Fruit fly (Drosophila melanogaster): ENCODE results near the gene rasp.

rasp gene

dm6 chr3L:3142516-3143382, 19.2 kb upstream of the rasp start:
- no peak for TF ChIP-seq psq (optimal IDR thresholded peaks at IDR 0.05)
- TF ChIP-seq usp (GFP tag; optimal IDR thresholded peaks at IDR 0.05), result no peak
- no peak for TF ChIP-seq EcR (GFP tag; optimal IDR thresholded peaks at IDR 0.05)
- no peak for TF ChIP-seq pan (optimal IDR thresholded peaks at IDR 0.05)
- no peak for TF ChIP-seq CG8478 (optimal IDR thresholded peaks at IDR 0.05)
- TF ChIP-seq Dll (optimal IDR thresholded peaks at IDR 0.05), result no peak

dm6 chr3L:3143383-3143962, 18.5 kb upstream of the rasp start, which contains the start of the genes CG11537 and Alg2:
CG11537 (minus strand) TSS chr3L:3143457.
Alg2 (plus strand) TSS chr3L:3143808.
- TF ChIP-seq pan (optimal IDR thresholded peaks at IDR 0.05), result no peak
- no peak for TF ChIP-seq Dll (optimal IDR thresholded peaks at IDR 0.05)
- no peak for TF ChIP-seq EcR (GFP tag; optimal IDR thresholded peaks at IDR 0.05)
- no peak for TF ChIP-seq usp (GFP tag; optimal IDR thresholded peaks at IDR 0.05)
- no peak for TF ChIP-seq CG8478 (optimal IDR thresholded peaks at IDR 0.05)
- no peak for TF ChIP-seq psq (optimal IDR thresholded peaks at IDR 0.05)

- TF ChIP-seq pan (optimal IDR thresholded peaks at IDR 0.05) (no peak), psq (optimal IDR thresholded peaks at IDR 0.05) (no peak), EcR (GFP tag; optimal IDR thresholded peaks at IDR 0.05) (no peak), usp (GFP tag; optimal IDR thresholded peaks at IDR 0.05) (no peak)
Measured at dm6 chr3L:3148125-3149059, 13.6 kb upstream of the rasp start, which contains the start of the genes Usp5 and BtbVII. Usp5 (minus strand) TSS chr3L:3148358. BtbVII (plus strand) TSS chr3L:3148646.

- TF ChIP-seq psq (optimal IDR thresholded peaks at IDR 0.05) (no peak), Dll (optimal IDR thresholded peaks at IDR 0.05) (peak; percentile 18), usp (GFP tag; optimal IDR thresholded peaks at IDR 0.05) (no peak), EcR (GFP tag; optimal IDR thresholded peaks at IDR 0.05) (no peak), CG8478 (optimal IDR thresholded peaks at IDR 0.05) (no peak), pan (optimal IDR thresholded peaks at IDR 0.05) (no peak)
Measured at dm6 chr3L:3149060-3149872, 12.7 kb upstream of the rasp start.

dm6 chr3L:3150376-3150775, 11.6 kb upstream of the rasp start:
- no peak for TF ChIP-seq CG8478 (optimal IDR thresholded peaks at IDR 0.05)
- no peak for TF ChIP-seq usp (GFP tag; optimal IDR thresholded peaks at IDR 0.05)
- no peak for TF ChIP-seq pan (optimal IDR thresholded peaks at IDR 0.05)
- TF ChIP-seq psq (optimal IDR thresholded peaks at IDR 0.05), result no peak
- TF ChIP-seq Dll (optimal IDR thresholded peaks at IDR 0.05), result no peak
- TF ChIP-seq EcR (GFP tag; optimal IDR thresholded peaks at IDR 0.05), result no peak

dm6 chr3L:3157651-3158050, 4.3 kb upstream of the rasp start:
- TF ChIP-seq usp (GFP tag; optimal IDR thresholded peaks at IDR 0.05) (no peak), psq (optimal IDR thresholded peaks at IDR 0.05) (no peak), Dll (optimal IDR thresholded peaks at IDR 0.05) (no peak), EcR (GFP tag; optimal IDR thresholded peaks at IDR 0.05) (no peak), CG8478 (optimal IDR thresholded peaks at IDR 0.05) (no peak), pan (optimal IDR thresholded peaks at IDR 0.05) (no peak)

dm6 chr3L:3159309-3160194, 2.4 kb upstream of the rasp start, which contains the start of the genes ND-30 and CG15812:
ND-30 (minus strand) TSS chr3L:3159578.
CG15812 (plus strand) TSS chr3L:3159991.
- TF ChIP-seq pan (optimal IDR thresholded peaks at IDR 0.05) (no peak), CG8478 (optimal IDR thresholded peaks at IDR 0.05) (no peak), EcR (GFP tag; optimal IDR thresholded peaks at IDR 0.05) (no peak), usp (GFP tag; optimal IDR thresholded peaks at IDR 0.05) (no peak), Dll (optimal IDR thresholded peaks at IDR 0.05) (no peak), psq (optimal IDR thresholded peaks at IDR 0.05) (no peak)

- TF ChIP-seq psq (optimal IDR thresholded peaks at IDR 0.05) (no peak), usp (GFP tag; optimal IDR thresholded peaks at IDR 0.05) (no peak), CG8478 (optimal IDR thresholded peaks at IDR 0.05) (no peak), pan (optimal IDR thresholded peaks at IDR 0.05) (no peak), EcR (GFP tag; optimal IDR thresholded peaks at IDR 0.05) (no peak), Dll (optimal IDR thresholded peaks at IDR 0.05) (no peak)
Measured at dm6 chr3L:3162584-3162983, 604 bp downstream of the rasp start.

dm6 chr3L:3164951-3165350, 3.0 kb downstream of the rasp start, which contains the start of gene CG32280:
CG32280 (plus strand) TSS chr3L:3165181.
- TF ChIP-seq psq (optimal IDR thresholded peaks at IDR 0.05) (no peak), usp (GFP tag; optimal IDR thresholded peaks at IDR 0.05) (no peak), CG8478 (optimal IDR thresholded peaks at IDR 0.05) (no peak), Dll (optimal IDR thresholded peaks at IDR 0.05) (no peak), EcR (GFP tag; optimal IDR thresholded peaks at IDR 0.05) (no peak), pan (optimal IDR thresholded peaks at IDR 0.05) (no peak)

- TF ChIP-seq EcR (GFP tag; optimal IDR thresholded peaks at IDR 0.05), result no peak
- no peak for TF ChIP-seq CG8478 (optimal IDR thresholded peaks at IDR 0.05)
- no peak for TF ChIP-seq psq (optimal IDR thresholded peaks at IDR 0.05)
- TF ChIP-seq usp (GFP tag; optimal IDR thresholded peaks at IDR 0.05), result no peak
- no peak for TF ChIP-seq pan (optimal IDR thresholded peaks at IDR 0.05)
- TF ChIP-seq Dll (optimal IDR thresholded peaks at IDR 0.05), result no peak
Measured at dm6 chr3L:3165399-3165798, 3.4 kb downstream of the rasp start.

Data from whole organism.